Worm (Caenorhabditis elegans) whole organism, L3 larva: ENCODE results near the gene F31A3.3.
"Not testable (repeated sequence)": the region's sequence is repeated elsewhere in the genome, so short reads cannot be mapped to it uniquely, and the experiment has no call there.

ENCODE experiments used
- R02D3.7 ChIP-seq: fragments of 150-350 bp; optimal IDR thresholded peaks from 2 replicates; lab custom pipeline; 2014; ENCODE audit warnings: missing biosample characterization, missing genetic modification characterization
- ZK546.5 ChIP-seq: sonication (generic microtip); optimal IDR thresholded peaks from 2 replicates; lab custom pipeline; 2017; ENCODE audit warnings: missing biosample characterization, missing genetic modification characterization
- aly-2 ChIP-seq: fragments of 150-350 bp; optimal IDR thresholded peaks from 2 replicates; lab custom pipeline; 2014; ENCODE audit warnings: missing biosample characterization, missing genetic modification characterization
- ceh-16 ChIP-seq: sonication (generic microtip); optimal IDR thresholded peaks from 2 replicates; lab custom pipeline; 2017; ENCODE audit warnings: missing biosample characterization, missing genetic modification characterization
- ceh-28 ChIP-seq: fragments of 150-350 bp; optimal IDR thresholded peaks from 2 replicates; lab custom pipeline; 2014; ENCODE audit warnings: missing biosample characterization, missing genetic modification reagents, missing genetic modification characterization
- ceh-82 ChIP-seq: fragments of 150-350 bp; optimal IDR thresholded peaks from 2 replicates; lab custom pipeline; 2014; ENCODE audit warnings: missing biosample characterization, missing genetic modification characterization
- daf-12 ChIP-seq: fragments of 150-350 bp; optimal IDR thresholded peaks from 2 replicates; lab custom pipeline; 2014; ENCODE audit warnings: missing biosample characterization, missing genetic modification reagents, missing genetic modification characterization
- egl-27 ChIP-seq: sonication (generic microtip); optimal IDR thresholded peaks from 4 replicates; lab custom pipeline; 2017; ENCODE audit warnings: missing biosample characterization, missing genetic modification reagents, missing genetic modification characterization
- elt-1 ChIP-seq: fragments of 150-350 bp; optimal IDR thresholded peaks from 2 replicates; lab custom pipeline; 2014; ENCODE audit warnings: missing biosample characterization, missing genetic modification characterization
- elt-2 ChIP-seq: sonication (generic microtip); optimal IDR thresholded peaks from 2 replicates; lab custom pipeline; 2016; ENCODE audit warnings: missing genetic modification reagents, mild to moderate bottlenecking, missing genetic modification characterization, missing compliant biosample characterization
- eor-1 ChIP-seq, 2 experiments: fragments of 150-350 bp; optimal IDR thresholded peaks; 2 replicates each; lab custom pipeline; 2014 to 2018; ENCODE audit warnings: missing biosample characterization in 2 of 2, missing genetic modification characterization in 2 of 2
- fkh-10 ChIP-seq: sonication (generic microtip); optimal IDR thresholded peaks from 2 replicates; lab custom pipeline; 2017; ENCODE audit warnings: missing biosample characterization, missing genetic modification reagents, missing genetic modification characterization
- fkh-2 ChIP-seq: fragments of 150-350 bp; optimal IDR thresholded peaks from 2 replicates; lab custom pipeline; 2014; ENCODE audit warnings: missing biosample characterization, missing genetic modification reagents, missing genetic modification characterization
- hmg-11 ChIP-seq: sonication (generic microtip); optimal IDR thresholded peaks from 2 replicates; lab custom pipeline; 2016; ENCODE audit warnings: missing genetic modification characterization, missing compliant biosample characterization
- jun-1 ChIP-seq: fragments of 150-350 bp; optimal IDR thresholded peaks from 2 replicates; lab custom pipeline; 2014; ENCODE audit warnings: missing biosample characterization, missing genetic modification reagents, missing genetic modification characterization
- nfya-1 ChIP-seq: sonication (generic microtip); optimal IDR thresholded peaks from 2 replicates; lab custom pipeline; 2017; ENCODE audit warnings: missing genetic modification characterization, mild to moderate bottlenecking, missing compliant biosample characterization, antibody characterized with exemption, moderate library complexity; ENCODE audit not compliant: insufficient read depth
- nhr-11 ChIP-seq: fragments of 150-350 bp; optimal IDR thresholded peaks from 2 replicates; lab custom pipeline; 2014; ENCODE audit warnings: missing biosample characterization, missing genetic modification characterization
- nhr-237 ChIP-seq: fragments of 150-350 bp; optimal IDR thresholded peaks from 2 replicates; lab custom pipeline; 2014; ENCODE audit warnings: missing biosample characterization, missing genetic modification characterization
- nhr-25 ChIP-seq: sonication (generic microtip); optimal IDR thresholded peaks from 2 replicates; lab custom pipeline; 2017; ENCODE audit warnings: missing biosample characterization, missing genetic modification characterization
- nhr-28 ChIP-seq: fragments of 150-350 bp; optimal IDR thresholded peaks from 2 replicates; lab custom pipeline; 2014; ENCODE audit warnings: missing biosample characterization, missing genetic modification characterization
- nhr-43 ChIP-seq: sonication (generic microtip); optimal IDR thresholded peaks from 2 replicates; lab custom pipeline; 2016; ENCODE audit warnings: mild to moderate bottlenecking, missing genetic modification characterization, missing compliant biosample characterization; ENCODE audit not compliant: poor library complexity, severe bottlenecking
- nhr-77 ChIP-seq: fragments of 150-350 bp; optimal IDR thresholded peaks from 2 replicates; lab custom pipeline; 2014; ENCODE audit warnings: missing biosample characterization, missing genetic modification characterization
- pha-4 ChIP-seq: fragments of 150-350 bp; optimal IDR thresholded peaks from 2 replicates; lab custom pipeline; 2014; ENCODE audit warnings: missing biosample characterization, missing genetic modification reagents, missing genetic modification characterization
- pqm-1 ChIP-seq: fragments of 150-350 bp; optimal IDR thresholded peaks from 2 replicates; lab custom pipeline; 2017; ENCODE audit warnings: missing biosample characterization, missing genetic modification characterization, inconsistent platforms
- snpc-4 ChIP-seq: fragments of 150-350 bp; optimal IDR thresholded peaks from 2 replicates; lab custom pipeline; 2014; ENCODE audit warnings: missing biosample characterization, missing genetic modification characterization
- tbx-2 ChIP-seq: sonication (generic microtip); optimal IDR thresholded peaks from 2 replicates; lab custom pipeline; 2016; ENCODE audit warnings: mild to moderate bottlenecking, missing genetic modification characterization, missing compliant biosample characterization
- unc-62 ChIP-seq: fragments of 150-350 bp; sonication (generic microtip); optimal IDR thresholded peaks from 4 replicates; lab custom pipeline; 2014; ENCODE audit warnings: missing biosample characterization, missing genetic modification reagents, missing genetic modification characterization
- zag-1 ChIP-seq: fragments of 150-350 bp; optimal IDR thresholded peaks from 2 replicates; lab custom pipeline; 2014; ENCODE audit warnings: missing biosample characterization, missing genetic modification characterization
- ztf-11 ChIP-seq: fragments of 150-350 bp; optimal IDR thresholded peaks from 2 replicates; lab custom pipeline; 2014; ENCODE audit warnings: missing biosample characterization, missing genetic modification characterization
- ztf-4 ChIP-seq: fragments of 150-350 bp; optimal IDR thresholded peaks from 2 replicates; lab custom pipeline; 2014; ENCODE audit warnings: missing biosample characterization, missing genetic modification characterization

Gene F31A3.3

DNA sequence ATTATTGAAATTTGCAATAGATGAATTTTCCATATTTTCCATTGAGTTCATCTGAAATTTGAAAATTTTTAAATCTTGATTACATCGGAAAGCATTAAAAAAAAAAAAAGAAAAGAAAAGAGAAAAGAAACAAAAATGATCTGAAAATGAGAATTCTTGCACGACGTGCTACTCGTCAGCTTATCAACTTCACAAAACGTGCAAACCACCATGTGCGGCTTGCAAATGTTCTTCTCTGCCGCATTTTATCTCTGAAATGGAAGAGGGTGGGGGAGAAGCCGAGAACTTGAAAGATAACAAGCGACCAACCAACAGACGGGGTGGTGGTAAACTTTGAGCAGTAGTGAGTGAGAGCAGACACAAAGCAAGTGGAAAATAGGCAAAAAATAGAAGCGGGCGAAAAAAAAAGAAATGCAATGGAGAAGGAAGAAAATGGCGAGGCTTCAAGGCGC, at the start of gene F31A3.3:
Gene F31A3.3 (minus strand): TSS at position 51 of the 452 bp plus-strand sequence.
- TF ChIP-seq pqm-1 (tag; lab: Kevin White, UChicago) (peak; percentile 28), ceh-28 (tag; lab: Kevin White, UChicago) (no peak), elt-2 (tag; lab: Kevin White, UChicago) (peak; percentile 66), fkh-10 (GFP tag; lab: Kevin White, UChicago) (no peak), nhr-25 (no peak), ztf-4 (no peak), fkh-2 (tag; lab: Kevin White, UChicago) (no peak), nfya-1 (tag; lab: Kevin White, UChicago) (peak; percentile 7), ZK546.5 (tag; lab: Kevin White, UChicago) (no peak), pha-4 (peak; percentile 28)

DNA sequence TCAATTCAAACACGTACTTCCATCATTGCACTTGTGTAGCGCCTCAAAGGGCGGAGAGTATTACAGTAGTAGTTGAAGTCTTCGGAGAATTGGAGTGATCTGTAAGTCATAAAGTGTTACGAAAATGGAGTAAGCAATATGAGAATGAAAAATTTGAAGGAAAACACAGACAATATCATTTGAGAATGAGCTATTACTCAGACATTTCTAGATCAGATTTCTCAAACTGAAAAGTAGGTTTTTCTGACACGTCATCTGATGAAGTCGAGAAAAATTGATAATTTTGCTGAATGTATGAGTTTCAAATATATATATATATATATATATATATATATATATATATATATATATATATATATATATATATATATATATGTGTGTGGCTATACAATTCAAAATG, 45.9 kb upstream of the F31A3.3 start, which contains the start of gene frpr-7:
Gene frpr-7 (minus strand): TSS at position 101 of the 400 bp plus-strand sequence.
- TF ChIP-seq nhr-77 (tag; lab: Kevin White, UChicago) (no peak), unc-62 (GFP tag; lab: Kevin White, UChicago) (no peak), nfya-1 (tag; lab: Kevin White, UChicago) (no peak), hmg-11 (tag; lab: Kevin White, UChicago) (no peak), daf-12 (tag; lab: Kevin White, UChicago) (no peak)

DNA sequence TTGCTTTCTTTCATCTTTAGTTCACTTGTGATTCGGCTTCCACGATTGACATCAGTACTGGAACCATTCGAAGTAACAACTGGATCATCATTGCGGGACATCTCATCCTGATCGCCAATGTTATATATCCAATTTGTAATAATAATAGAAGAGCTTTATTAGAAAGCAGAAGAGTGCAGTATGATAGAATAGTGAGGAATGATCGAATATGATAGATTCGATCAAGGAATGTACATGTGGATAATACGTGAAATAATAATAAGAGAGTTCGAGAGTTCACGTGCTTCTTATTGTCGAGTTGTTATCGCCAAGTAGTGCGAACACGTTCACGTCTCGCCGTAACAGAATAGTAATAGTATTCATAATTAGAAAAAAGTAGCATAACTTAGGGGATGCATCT, 45.1 kb upstream of the F31A3.3 start, which contains the start of gene F39B3.3:
Gene F39B3.3 (minus strand): TSS at position 101 of the 400 bp plus-strand sequence.
- not testable (repeated sequence) for TF ChIP-seq egl-27, snpc-4, elt-2 (tag; lab: Kevin White, UChicago)
- TF ChIP-seq, all 47 proteins: peak for 0; not testable (repeated sequence) for 47

DNA sequence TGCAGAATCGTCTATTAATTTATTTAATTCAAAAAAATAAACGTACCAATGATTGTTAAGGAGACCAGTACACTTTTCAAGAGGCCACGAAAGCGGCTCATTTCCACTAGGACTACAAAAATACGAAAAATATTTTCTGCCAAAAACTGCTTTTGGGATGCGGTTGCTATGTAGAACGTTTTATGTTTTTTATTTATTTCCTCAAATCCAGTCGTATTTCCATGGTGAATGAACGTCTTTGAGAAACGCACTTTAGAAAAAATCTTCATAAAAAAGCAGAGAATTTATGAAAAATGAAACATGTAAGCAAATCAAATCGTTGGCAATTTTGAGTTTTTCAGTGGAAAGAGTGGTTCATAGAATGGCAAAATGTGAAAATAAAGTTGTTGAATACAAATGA, 33.5 kb upstream of the F31A3.3 start, which contains the start of gene F39B3.7:
Gene F39B3.7 (minus strand): TSS at position 101 of the 400 bp plus-strand sequence.
- TF ChIP-seq nhr-43 (tag; lab: Kevin White, UChicago) (no peak), nhr-237 (no peak), ceh-16 (no peak), fkh-10 (GFP tag; lab: Kevin White, UChicago) (no peak), aly-2 (tag; lab: Kevin White, UChicago) (no peak), egl-27 (tag; lab: Kevin White, UChicago) (no peak), zag-1 (tag; lab: Kevin White, UChicago) (no peak), nhr-77 (tag; lab: Kevin White, UChicago) (no peak), ZK546.5 (tag; lab: Kevin White, UChicago) (no peak), ztf-4 (no peak), nhr-28 (tag; lab: Kevin White, UChicago) (no peak), tbx-2 (tag; lab: Kevin White, UChicago) (no peak), elt-2 (tag; lab: Kevin White, UChicago) (no peak), eor-1 (tag; optimal IDR thresholded peaks at IDR 0.05; lab: Kevin White, UChicago) (no peak), ztf-11 (tag; lab: Kevin White, UChicago) (no peak), ceh-28 (tag; lab: Kevin White, UChicago) (no peak), pha-4 (no peak)

DNA sequence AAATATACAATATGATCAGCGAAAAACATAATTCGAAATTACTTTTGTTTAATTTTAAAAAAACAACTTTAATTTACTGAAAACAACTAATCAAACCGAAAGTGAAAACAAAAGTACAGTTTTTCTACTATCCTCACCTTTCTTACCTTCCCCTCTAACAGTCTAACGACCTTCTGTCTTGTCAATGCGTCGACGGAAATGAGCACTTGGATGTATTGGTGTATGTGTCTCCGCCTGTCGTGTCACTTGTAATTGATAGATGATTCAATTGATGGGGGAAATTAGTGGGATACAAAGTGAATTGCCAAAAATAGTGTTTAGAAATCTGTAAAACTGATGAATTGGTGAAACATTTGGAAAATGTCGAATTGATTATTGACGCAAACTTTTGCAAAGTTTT, 29.5 kb upstream of the F31A3.3 start, which contains the start of gene F31A3.5:
Gene F31A3.5 (minus strand): TSS at position 200 of the 400 bp plus-strand sequence.
- no peak for TF ChIP-seq nhr-237
- no peak for TF ChIP-seq nhr-28 (tag; lab: Kevin White, UChicago)
- no peak for TF ChIP-seq jun-1 (tag; lab: Kevin White, UChicago)
- no peak for TF ChIP-seq unc-62 (GFP tag; lab: Kevin White, UChicago)
- TF ChIP-seq pqm-1 (tag; lab: Kevin White, UChicago), result no peak

DNA sequence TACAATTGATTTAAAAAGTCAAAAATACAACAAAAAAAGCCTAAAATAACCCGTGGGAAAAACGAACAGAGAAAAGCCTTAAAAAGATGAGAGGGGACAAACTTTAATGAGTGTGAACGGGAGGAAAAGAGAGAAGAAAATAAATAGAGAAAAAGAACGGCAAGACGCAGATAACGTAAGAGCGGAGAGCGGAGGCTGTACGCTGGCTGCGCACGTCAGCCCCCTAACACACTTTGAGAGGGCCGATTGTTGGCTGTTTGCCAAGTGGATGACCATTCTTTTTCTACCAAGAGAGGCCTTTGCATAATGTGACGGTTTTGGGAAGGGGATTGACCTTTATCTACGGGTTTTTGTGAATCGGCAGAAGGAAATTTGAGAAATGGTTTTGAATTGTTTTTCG, 28.3 kb upstream of the F31A3.3 start:
- TF ChIP-seq ceh-82, result no peak
- TF ChIP-seq pha-4, result peak; percentile 82
- TF ChIP-seq R02D3.7 (tag; lab: Kevin White, UChicago), result no peak
- no peak for TF ChIP-seq elt-1 (tag; lab: Kevin White, UChicago)
- TF ChIP-seq nhr-11 (tag; lab: Kevin White, UChicago), result no peak
- TF ChIP-seq hmg-11 (tag; lab: Kevin White, UChicago), result peak; percentile 2
- TF ChIP-seq nhr-25, result peak; percentile 61
- no peak for TF ChIP-seq pqm-1 (tag; lab: Kevin White, UChicago)
- TF ChIP-seq, all 47 proteins: peak for 3
